Fruit fly (Drosophila melanogaster) whole organism, adult: ENCODE measurements around the gene Catsup.

Source experiments
- CG14711 ChIP-seq: fragments of 200-800 bp; sonication (Bioruptor generic); optimal IDR thresholded peaks from 2 replicates; lab custom pipeline; 2018; ENCODE audit warnings: missing biosample characterization, mild to moderate bottlenecking, missing genetic modification characterization, moderate library complexity
- CG1620 ChIP-seq: fragments of 200-800 bp; sonication (Bioruptor generic); optimal IDR thresholded peaks from 2 replicates; lab custom pipeline; 2016; ENCODE audit warnings: missing biosample characterization, missing genetic modification characterization
- CG33017 ChIP-seq: fragments of 200-800 bp; sonication (Bioruptor generic); optimal IDR thresholded peaks from 2 replicates; lab custom pipeline; 2018; ENCODE audit warnings: missing biosample characterization, mild to moderate bottlenecking, missing genetic modification characterization, moderate library complexity
- CG5204 ChIP-seq: fragments of 200-800 bp; sonication (Bioruptor generic); optimal IDR thresholded peaks from 2 replicates; lab custom pipeline; 2016; ENCODE audit warnings: missing biosample characterization, missing genetic modification characterization
- CG7045 ChIP-seq: fragments of 200-800 bp; sonication (Bioruptor generic); optimal IDR thresholded peaks from 2 replicates; lab custom pipeline; 2017; ENCODE audit warnings: missing biosample characterization, mild to moderate bottlenecking, missing genetic modification characterization
- Crg-1 ChIP-seq: fragments of 200-800 bp; sonication (Bioruptor generic); optimal IDR thresholded peaks from 2 replicates; lab custom pipeline; 2016; ENCODE audit warnings: missing biosample characterization, missing genetic modification characterization
- bab1 ChIP-seq: fragments of 200-800 bp; sonication (Bioruptor generic); optimal IDR thresholded peaks from 3 replicates; lab custom pipeline; 2019; ENCODE audit warnings: missing biosample characterization, mild to moderate bottlenecking, missing genetic modification characterization, moderate library complexity
- cic ChIP-seq: fragments of 200-800 bp; sonication (Bioruptor generic); optimal IDR thresholded peaks from 2 replicates; lab custom pipeline; 2017; ENCODE audit warnings: missing biosample characterization, mild to moderate bottlenecking, missing genetic modification characterization, moderate library complexity
- cnc ChIP-seq, 2 experiments: fragments of >200 bp; optimal IDR thresholded peaks; 2 replicates each; lab custom pipeline; 2017
- ovo ChIP-seq: fragments of 200-800 bp; sonication (Bioruptor generic); optimal IDR thresholded peaks from 2 replicates; lab custom pipeline; 2016; ENCODE audit warnings: missing biosample characterization, missing genetic modification characterization
- tj ChIP-seq: fragments of 200-800 bp; sonication (Bioruptor generic); optimal IDR thresholded peaks from 3 replicates; lab custom pipeline; 2017; ENCODE audit warnings: missing biosample characterization, mild to moderate bottlenecking, missing genetic modification characterization, moderate library complexity
- toe ChIP-seq: fragments of 200-800 bp; sonication (Bioruptor generic); optimal IDR thresholded peaks from 2 replicates; lab custom pipeline; 2016; ENCODE audit warnings: missing biosample characterization, missing genetic modification characterization

dm6 chr2L:19012776-19013328 lies 28.8 kb upstream of the Catsup start:
- TF ChIP-seq bab1 (GFP tag; lab: Kevin White, UChicago) (no peak), Crg-1 (GFP tag; lab: Kevin White, UChicago) (no peak), cnc (optimal IDR thresholded peaks at IDR 0.05; lab: Kevin White, UChicago) (no peak), ovo (GFP tag; lab: Kevin White, UChicago) (no peak), cic (GFP tag; lab: Kevin White, UChicago) (no peak), toe (GFP tag; lab: Kevin White, UChicago) (no peak), CG14711 (no peak), tj (GFP tag; lab: Kevin White, UChicago) (no peak), CG33017 (tag; lab: Kevin White, UChicago) (no peak), CG7045 (GFP tag; lab: Kevin White, UChicago) (no peak), CG5204 (GFP tag; lab: Kevin White, UChicago) (no peak), CG1620 (no peak)
